Worm (Caenorhabditis elegans) whole organism, L1 larva: ENCODE data around the gene E02H1.6.

Source experiments
- aly-2 ChIP-seq: fragments of 150-350 bp; optimal IDR thresholded peaks from 2 replicates; lab custom pipeline; 2014; ENCODE audit warnings: missing biosample characterization, missing genetic modification characterization
- ces-1 ChIP-seq: fragments of 150-350 bp; optimal IDR thresholded peaks from 2 replicates; lab custom pipeline; 2014; ENCODE audit warnings: missing biosample characterization, missing genetic modification reagents, missing genetic modification characterization
- elt-3 ChIP-seq, 6 experiments: fragments of 150-350 bp in 1 of 6; sonication (generic microtip); optimal IDR thresholded peaks; 2 replicates each; lab custom pipeline; 2017 to 2018; ENCODE audit warnings: missing biosample characterization in 6 of 6, missing genetic modification characterization in 6 of 6, inconsistent platforms in 1 of 6
- lin-13 ChIP-seq: fragments of 150-350 bp; optimal IDR thresholded peaks from 2 replicates; lab custom pipeline; 2014; ENCODE audit warnings: missing biosample characterization, missing genetic modification reagents, missing genetic modification characterization
- lin-39 ChIP-seq: fragments of 150-350 bp; optimal IDR thresholded peaks from 2 replicates; lab custom pipeline; 2014; ENCODE audit warnings: missing biosample characterization, missing genetic modification reagents, missing genetic modification characterization
- skn-1 ChIP-seq: fragments of 150-350 bp; optimal IDR thresholded peaks from 2 replicates; lab custom pipeline; 2014; ENCODE audit warnings: missing biosample characterization, missing genetic modification characterization
- zag-1 ChIP-seq: fragments of 150-350 bp; optimal IDR thresholded peaks from 2 replicates; lab custom pipeline; 2014; ENCODE audit warnings: missing biosample characterization, missing genetic modification characterization

DNA sequence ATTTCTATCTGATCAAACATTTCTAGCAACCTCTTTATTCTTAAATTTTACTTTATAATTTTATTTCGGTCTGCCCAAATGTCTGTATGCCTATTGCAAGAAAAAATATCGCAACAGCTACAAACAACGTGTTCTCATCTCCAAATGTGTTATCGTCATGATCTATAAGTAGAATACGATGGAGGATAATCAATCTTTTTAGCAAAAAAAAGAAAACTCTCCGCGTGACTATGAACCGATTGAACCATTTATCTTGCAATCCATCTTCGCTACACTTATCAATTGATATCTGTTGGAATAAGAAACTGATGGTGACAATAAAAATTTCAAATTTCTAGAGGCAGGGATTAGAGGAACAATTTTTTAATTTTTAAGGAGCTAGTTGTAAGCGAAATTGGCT is 9.5 kb downstream of the E02H1.6 start:
- TF ChIP-seq aly-2 (no peak), lin-13 (GFP tag; lab: Kevin White, UChicago) (no peak), lin-39 (tag; lab: Kevin White, UChicago) (peak; percentile 47), skn-1 (no peak), zag-1 (no peak), elt-3 (tag; optimal IDR thresholded peaks at IDR 0.05; lab: Kevin White, UChicago) (peak in 3 of 6 experiments; percentile 8 to 85 (median 51)), ces-1 (no peak)
